Fruit fly (Drosophila melanogaster) whole organism, pupa: ENCODE measurements around the gene CG32751.

Experiments used
- CG12605 ChIP-seq: fragments of 200-800 bp; sonication (Bioruptor generic); IDR thresholded peaks from 2 replicates; pipeline ENCODE4 v1.3.6; 2022; ENCODE audit warnings: missing biosample characterization, missing genetic modification characterization
- CG17806 ChIP-seq: fragments of 200-800 bp; sonication (Bioruptor generic); optimal IDR thresholded peaks from 2 replicates; lab custom pipeline; 2018; ENCODE audit warnings: missing biosample characterization, mild to moderate bottlenecking, missing genetic modification characterization, moderate library complexity
- D1 ChIP-seq: fragments of 200-800 bp; sonication (Bioruptor generic); optimal IDR thresholded peaks from 2 replicates; lab custom pipeline; 2018; ENCODE audit warnings: missing biosample characterization, mild to moderate bottlenecking, missing genetic modification characterization, moderate library complexity
- EcR ChIP-seq: fragments of 200-800 bp; sonication (Bioruptor generic); optimal IDR thresholded peaks from 3 replicates; lab custom pipeline; 2019; ENCODE audit warnings: missing biosample characterization, missing genetic modification characterization, mild to moderate bottlenecking, moderate library complexity, missing genetic modification reagents
- rn ChIP-seq: fragments of 200-800 bp; sonication (Bioruptor generic); IDR thresholded peaks from 2 replicates; pipeline ENCODE4 v1.3.6; 2022; ENCODE audit warnings: missing biosample characterization, missing genetic modification characterization

CG32751 gene

dm6 chrX:6151919-6152318 lies 46.5 kb downstream of the CG32751 start:
- TF ChIP-seq D1, result no peak
- no peak for TF ChIP-seq CG17806 (tag; lab: Kevin White, UChicago)
- TF ChIP-seq CG12605, result no peak
- TF ChIP-seq rn (GFP tag; lab: Robert Waterston, UW), result no peak
- TF ChIP-seq EcR (GFP tag; lab: Kevin White, UChicago), result no peak
- TF ChIP-seq, all 21 proteins: peak for 0
